Worm (Caenorhabditis elegans) whole organism, L3 larva: ENCODE results near the gene tat-3.
A peak's percentile ranks its signal among the peaks of the same experiment; 100 is the strongest.

Source experiments
- R02D3.7 ChIP-seq: fragments of 150-350 bp; optimal IDR thresholded peaks from 2 replicates; lab custom pipeline; 2014; ENCODE audit warnings: missing biosample characterization, missing genetic modification characterization
- ama-1 ChIP-seq: fragments of 150-350 bp; optimal IDR thresholded peaks from 2 replicates; lab custom pipeline; 2018
- ceh-16 ChIP-seq: sonication (generic microtip); optimal IDR thresholded peaks from 2 replicates; lab custom pipeline; 2017; ENCODE audit warnings: missing biosample characterization, missing genetic modification characterization
- ceh-28 ChIP-seq: fragments of 150-350 bp; optimal IDR thresholded peaks from 2 replicates; lab custom pipeline; 2014; ENCODE audit warnings: missing biosample characterization, missing genetic modification reagents, missing genetic modification characterization
- ceh-82 ChIP-seq: fragments of 150-350 bp; optimal IDR thresholded peaks from 2 replicates; lab custom pipeline; 2014; ENCODE audit warnings: missing biosample characterization, missing genetic modification characterization
- ceh-9 ChIP-seq: sonication (generic microtip); optimal IDR thresholded peaks from 2 replicates; lab custom pipeline; 2018; ENCODE audit warnings: missing biosample characterization, missing genetic modification characterization
- daf-12 ChIP-seq: fragments of 150-350 bp; optimal IDR thresholded peaks from 2 replicates; lab custom pipeline; 2014; ENCODE audit warnings: missing biosample characterization, missing genetic modification reagents, missing genetic modification characterization
- elt-2 ChIP-seq: sonication (generic microtip); optimal IDR thresholded peaks from 2 replicates; lab custom pipeline; 2016; ENCODE audit warnings: missing genetic modification reagents, mild to moderate bottlenecking, missing genetic modification characterization, missing compliant biosample characterization
- elt-3 ChIP-seq, 3 experiments: fragments of 150-350 bp in 1 of 3; sonication (generic microtip) in 2 of 3; optimal IDR thresholded peaks; 2 replicates in 2 of 3; 4 replicates in 1 of 3; lab custom pipeline; 2014 to 2017; ENCODE audit warnings: missing biosample characterization in 3 of 3, missing genetic modification characterization in 3 of 3
- eor-1 ChIP-seq, 2 experiments: fragments of 150-350 bp; optimal IDR thresholded peaks; 2 replicates each; lab custom pipeline; 2014 to 2018; ENCODE audit warnings: missing biosample characterization in 2 of 2, missing genetic modification characterization in 2 of 2
- fkh-10 ChIP-seq: sonication (generic microtip); optimal IDR thresholded peaks from 2 replicates; lab custom pipeline; 2017; ENCODE audit warnings: missing biosample characterization, missing genetic modification reagents, missing genetic modification characterization
- fkh-2 ChIP-seq: fragments of 150-350 bp; optimal IDR thresholded peaks from 2 replicates; lab custom pipeline; 2014; ENCODE audit warnings: missing biosample characterization, missing genetic modification reagents, missing genetic modification characterization
- hmg-11 ChIP-seq: sonication (generic microtip); optimal IDR thresholded peaks from 2 replicates; lab custom pipeline; 2016; ENCODE audit warnings: missing genetic modification characterization, missing compliant biosample characterization
- lin-15B ChIP-seq: fragments of 150-350 bp; optimal IDR thresholded peaks from 2 replicates; lab custom pipeline; 2014; ENCODE audit warnings: missing biosample characterization, missing genetic modification characterization
- lin-39 ChIP-seq: fragments of 150-350 bp; optimal IDR thresholded peaks from 2 replicates; lab custom pipeline; 2018; ENCODE audit warnings: missing biosample characterization, missing genetic modification reagents, missing genetic modification characterization
- lsy-12 ChIP-seq: sonication (generic microtip); optimal IDR thresholded peaks from 2 replicates; lab custom pipeline; 2016; ENCODE audit warnings: mild to moderate bottlenecking, missing genetic modification characterization, missing compliant biosample characterization
- mdl-1 ChIP-seq: fragments of 150-350 bp; optimal IDR thresholded peaks from 2 replicates; lab custom pipeline; 2014; ENCODE audit warnings: missing biosample characterization, missing genetic modification characterization
- mml-1 ChIP-seq: fragments of 150-350 bp; sonication (generic microtip); optimal IDR thresholded peaks from 3 replicates; lab custom pipeline; 2014; ENCODE audit warnings: missing biosample characterization, missing genetic modification characterization
- nfya-1 ChIP-seq: sonication (generic microtip); optimal IDR thresholded peaks from 2 replicates; lab custom pipeline; 2017; ENCODE audit warnings: missing genetic modification characterization, mild to moderate bottlenecking, missing compliant biosample characterization, antibody characterized with exemption, moderate library complexity; ENCODE audit not compliant: insufficient read depth
- nhr-11 ChIP-seq: fragments of 150-350 bp; optimal IDR thresholded peaks from 2 replicates; lab custom pipeline; 2014; ENCODE audit warnings: missing biosample characterization, missing genetic modification characterization
- nhr-12 ChIP-seq: fragments of 150-350 bp; optimal IDR thresholded peaks from 2 replicates; lab custom pipeline; 2014; ENCODE audit warnings: missing biosample characterization, missing genetic modification characterization
- nhr-23 ChIP-seq: fragments of 150-350 bp; optimal IDR thresholded peaks from 2 replicates; lab custom pipeline; 2014; ENCODE audit warnings: missing biosample characterization, missing genetic modification reagents, missing genetic modification characterization
- nhr-237 ChIP-seq: fragments of 150-350 bp; optimal IDR thresholded peaks from 2 replicates; lab custom pipeline; 2014; ENCODE audit warnings: missing biosample characterization, missing genetic modification characterization
- nhr-25 ChIP-seq: sonication (generic microtip); optimal IDR thresholded peaks from 2 replicates; lab custom pipeline; 2017; ENCODE audit warnings: missing biosample characterization, missing genetic modification characterization
- nhr-28 ChIP-seq: fragments of 150-350 bp; optimal IDR thresholded peaks from 2 replicates; lab custom pipeline; 2014; ENCODE audit warnings: missing biosample characterization, missing genetic modification characterization
- nhr-43 ChIP-seq: sonication (generic microtip); optimal IDR thresholded peaks from 2 replicates; lab custom pipeline; 2016; ENCODE audit warnings: mild to moderate bottlenecking, missing genetic modification characterization, missing compliant biosample characterization; ENCODE audit not compliant: poor library complexity, severe bottlenecking
- nhr-67 ChIP-seq: fragments of 150-350 bp; optimal IDR thresholded peaks from 2 replicates; lab custom pipeline; 2014; ENCODE audit warnings: missing biosample characterization, missing genetic modification characterization
- nhr-76 ChIP-seq: fragments of 150-350 bp; sonication (generic microtip); optimal IDR thresholded peaks from 5 replicates; lab custom pipeline; 2014; ENCODE audit warnings: missing biosample characterization, missing genetic modification characterization
- nhr-77 ChIP-seq: fragments of 150-350 bp; optimal IDR thresholded peaks from 2 replicates; lab custom pipeline; 2014; ENCODE audit warnings: missing biosample characterization, missing genetic modification characterization
- pha-4 ChIP-seq: fragments of 150-350 bp; optimal IDR thresholded peaks from 2 replicates; lab custom pipeline; 2014; ENCODE audit warnings: missing biosample characterization, missing genetic modification reagents, missing genetic modification characterization
- pqm-1 ChIP-seq: fragments of 150-350 bp; optimal IDR thresholded peaks from 2 replicates; lab custom pipeline; 2017; ENCODE audit warnings: missing biosample characterization, missing genetic modification characterization, inconsistent platforms
- sea-2 ChIP-seq: fragments of 150-350 bp; sonication (generic microtip); optimal IDR thresholded peaks from 4 replicates; lab custom pipeline; 2014; ENCODE audit warnings: missing biosample characterization, missing genetic modification reagents, missing genetic modification characterization
- skn-1 ChIP-seq: fragments of 150-350 bp; optimal IDR thresholded peaks from 2 replicates; lab custom pipeline; 2014; ENCODE audit warnings: missing biosample characterization, missing genetic modification characterization
- snpc-4 ChIP-seq: fragments of 150-350 bp; optimal IDR thresholded peaks from 2 replicates; lab custom pipeline; 2014; ENCODE audit warnings: missing biosample characterization, missing genetic modification characterization
- tbx-2 ChIP-seq: sonication (generic microtip); optimal IDR thresholded peaks from 2 replicates; lab custom pipeline; 2016; ENCODE audit warnings: mild to moderate bottlenecking, missing genetic modification characterization, missing compliant biosample characterization
- unc-62 ChIP-seq: fragments of 150-350 bp; sonication (generic microtip); optimal IDR thresholded peaks from 4 replicates; lab custom pipeline; 2014; ENCODE audit warnings: missing biosample characterization, missing genetic modification reagents, missing genetic modification characterization
- zag-1 ChIP-seq: fragments of 150-350 bp; optimal IDR thresholded peaks from 2 replicates; lab custom pipeline; 2014; ENCODE audit warnings: missing biosample characterization, missing genetic modification characterization
- ztf-11 ChIP-seq: fragments of 150-350 bp; optimal IDR thresholded peaks from 2 replicates; lab custom pipeline; 2014; ENCODE audit warnings: missing biosample characterization, missing genetic modification characterization
- ztf-4 ChIP-seq: fragments of 150-350 bp; optimal IDR thresholded peaks from 2 replicates; lab custom pipeline; 2014; ENCODE audit warnings: missing biosample characterization, missing genetic modification characterization

Gene tat-3

DNA sequence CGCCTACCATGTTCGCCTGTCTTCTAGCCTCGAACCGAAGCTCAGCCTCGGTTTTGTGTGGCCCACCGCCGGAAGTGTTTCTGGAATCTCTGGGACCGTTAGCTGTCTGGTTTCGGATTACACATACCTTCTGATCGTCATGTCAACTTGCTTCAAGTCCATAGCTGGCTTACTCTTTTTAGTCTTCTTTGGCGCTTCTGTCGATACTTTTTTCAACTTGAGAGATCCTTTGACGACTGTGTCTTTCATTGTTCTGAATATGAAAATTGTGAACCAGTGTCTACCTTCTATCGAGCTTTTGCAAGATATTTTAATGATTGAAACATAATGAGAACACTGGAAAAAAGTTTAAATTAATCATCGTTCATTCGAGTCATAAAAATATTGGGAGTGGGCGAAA lies 10.0 kb upstream of the tat-3 start, which contains the start of gene K01G5.8:
TSS of gene K01G5.8 (minus strand) at position 255 of the 400 bp plus-strand sequence.
- TF ChIP-seq ama-1 (lab: Kevin White, UChicago) (no peak), eor-1 (tag; optimal IDR thresholded peaks at IDR 0.05; lab: Kevin White, UChicago) (no peak), ceh-9 (tag; lab: Kevin White, UChicago) (no peak), nhr-12 (no peak), mml-1 (tag; lab: Kevin White, UChicago) (no peak), snpc-4 (tag; lab: Kevin White, UChicago) (no peak), zag-1 (tag; lab: Kevin White, UChicago) (no peak), fkh-2 (tag; lab: Kevin White, UChicago) (no peak), unc-62 (GFP tag; lab: Kevin White, UChicago) (no peak), elt-2 (tag; lab: Kevin White, UChicago) (no peak), ceh-82 (tag; lab: Kevin White, UChicago) (no peak), ceh-16 (no peak), nhr-67 (tag; lab: Kevin White, UChicago) (no peak)

ce11 chrIII:10739902-10740301 lies 9.4 kb upstream of the tat-3 start:
- peak; percentile 66 for TF ChIP-seq hmg-11 (tag; lab: Kevin White, UChicago)
- TF ChIP-seq nhr-77, result no peak
- peak; percentile 52 for TF ChIP-seq lin-39 (tag; lab: Kevin White, UChicago)
- TF ChIP-seq nhr-76 (tag; lab: Kevin White, UChicago), result no peak
- TF ChIP-seq mml-1 (tag; lab: Kevin White, UChicago), result no peak
- peak; percentile 72 for TF ChIP-seq lin-15B
- peak; percentile 79 for TF ChIP-seq nfya-1 (tag; lab: Kevin White, UChicago)
- TF ChIP-seq tbx-2 (tag; lab: Kevin White, UChicago), result no peak
- TF ChIP-seq ztf-11 (tag; lab: Kevin White, UChicago), result no peak
- peak; percentile 25 for TF ChIP-seq ceh-28 (tag; lab: Kevin White, UChicago)
- TF ChIP-seq pqm-1, result no peak
- no peak for TF ChIP-seq R02D3.7
- no peak for TF ChIP-seq nhr-28
- TF ChIP-seq pha-4 (tag; lab: Kevin White, UChicago), result peak; percentile 37
- peak; percentile 33 for TF ChIP-seq nhr-25
- peak; percentile 56 for TF ChIP-seq ama-1 (lab: Kevin White, UChicago)
- TF ChIP-seq mdl-1 (tag; lab: Kevin White, UChicago), result no peak
- no peak for TF ChIP-seq nhr-11 (tag; lab: Kevin White, UChicago)
- TF ChIP-seq elt-2 (tag; lab: Kevin White, UChicago), result peak; percentile 45
- no peak for TF ChIP-seq skn-1
- no peak for TF ChIP-seq ceh-82 (tag; lab: Kevin White, UChicago)
- TF ChIP-seq nhr-12, result no peak
- TF ChIP-seq snpc-4 (tag; lab: Kevin White, UChicago), result peak; percentile 16
- TF ChIP-seq nhr-23 (tag; lab: Kevin White, UChicago), result peak; percentile 37

- no peak for TF ChIP-seq elt-3 (tag; optimal IDR thresholded peaks at IDR 0.05; lab: Kevin White, UChicago)
- TF ChIP-seq snpc-4 (tag; lab: Kevin White, UChicago), result no peak
- TF ChIP-seq nhr-12, result no peak
- TF ChIP-seq nhr-67 (tag; lab: Kevin White, UChicago), result no peak
- TF ChIP-seq sea-2, result no peak
- TF ChIP-seq hmg-11 (tag; lab: Kevin White, UChicago), result no peak
- TF ChIP-seq nhr-237 (tag; lab: Kevin White, UChicago), result no peak
- TF ChIP-seq lin-15B, result no peak
- no peak for TF ChIP-seq R02D3.7
- no peak for TF ChIP-seq daf-12 (tag; lab: Kevin White, UChicago)
- TF ChIP-seq fkh-10 (GFP tag; lab: Kevin White, UChicago), result no peak
- TF ChIP-seq fkh-2 (tag; lab: Kevin White, UChicago), result no peak
- no peak for TF ChIP-seq nhr-43 (tag; lab: Kevin White, UChicago)
- TF ChIP-seq lsy-12, result no peak
- TF ChIP-seq pqm-1, result no peak
- no peak for TF ChIP-seq ztf-4 (tag; lab: Kevin White, UChicago)
Measured at ce11 chrIII:10739455-10739854, 8.9 kb upstream of the tat-3 start, which contains the start of gene smap-1. Gene smap-1, minus strand, starts transcription at chrIII:10739792.
